Fruit fly (Drosophila melanogaster): ENCODE results near the gene Pka-R1.

Pka-R1 gene

dm6 chr3L:20823206-20823803 lies 7.4 kb downstream of the Pka-R1 start:
- TF ChIP-seq Blimp-1 (GFP tag; optimal IDR thresholded peaks at IDR 0.05) (peak; percentile 40), CG11902 (GFP tag; optimal IDR thresholded peaks at IDR 0.05) (no peak), svp (GFP tag) (peak; percentile 33), Hr4 (GFP tag; optimal IDR thresholded peaks at IDR 0.05) (peak; percentile 34)

- TF ChIP-seq CG7368 (GFP tag; optimal IDR thresholded peaks at IDR 0.05) (no peak), OdsH (GFP tag; optimal IDR thresholded peaks at IDR 0.05) (peak; percentile 38), Eip78C (GFP tag) (peak; percentile 53), Met (GFP tag; optimal IDR thresholded peaks at IDR 0.05) (peak; percentile 51), CG8319 (GFP tag; optimal IDR thresholded peaks at IDR 0.05) (no peak), fd59A (GFP tag; optimal IDR thresholded peaks at IDR 0.05) (no peak), CG6276 (GFP tag; optimal IDR thresholded peaks at IDR 0.05) (no peak), CG11902 (GFP tag; optimal IDR thresholded peaks at IDR 0.05) (no peak), Gug (GFP tag; IDR thresholded peaks at IDR 0.05) (no peak), CG8632 (GFP tag; optimal IDR thresholded peaks at IDR 0.05) (peak; percentile 4), CG9139 (GFP tag; optimal IDR thresholded peaks at IDR 0.05) (no peak), CG3032 (tag; optimal IDR thresholded peaks at IDR 0.05) (no peak), CG6792 (GFP tag; optimal IDR thresholded peaks at IDR 0.05) (no peak), pdm3 (GFP tag; optimal IDR thresholded peaks at IDR 0.05) (no peak), ss (GFP tag; optimal IDR thresholded peaks at IDR 0.05) (no peak), lz (GFP tag; optimal IDR thresholded peaks at IDR 0.05) (peak; percentile 44), cyc (GFP tag; optimal IDR thresholded peaks at IDR 0.05) (peak; percentile 47), CG10669 (GFP tag; optimal IDR thresholded peaks at IDR 0.05) (no peak), achi (GFP tag; optimal IDR thresholded peaks at IDR 0.05) (no peak), CG32006 (GFP tag; optimal IDR thresholded peaks at IDR 0.05) (no peak), Hr39 (GFP tag; optimal IDR thresholded peaks at IDR 0.05) (peak; percentile 35), Blimp-1 (GFP tag; optimal IDR thresholded peaks at IDR 0.05) (no peak), Hr38 (GFP tag; optimal IDR thresholded peaks at IDR 0.05) (no peak), CG15336 (GFP tag; IDR thresholded peaks at IDR 0.05) (no peak), topi (GFP tag; optimal IDR thresholded peaks at IDR 0.05) (peak; percentile 50), vri (GFP tag; optimal IDR thresholded peaks at IDR 0.05) (no peak), Ets96B (tag; optimal IDR thresholded peaks at IDR 0.05) (no peak), Hr4 (GFP tag; optimal IDR thresholded peaks at IDR 0.05) (peak; percentile 27), CG6854 (GFP tag; optimal IDR thresholded peaks at IDR 0.05) (no peak), Eip93F (GFP tag; optimal IDR thresholded peaks at IDR 0.05) (no peak), salr (GFP tag; optimal IDR thresholded peaks at IDR 0.05) (no peak), Lpt (GFP tag; optimal IDR thresholded peaks at IDR 0.05) (no peak), CG1621 (tag; optimal IDR thresholded peaks at IDR 0.05) (no peak), net (GFP tag; optimal IDR thresholded peaks at IDR 0.05) (peak; percentile 22), eg (GFP tag; IDR thresholded peaks at IDR 0.05) (no peak), acj6 (GFP tag; optimal IDR thresholded peaks at IDR 0.05) (no peak), CG10631 (GFP tag; optimal IDR thresholded peaks at IDR 0.05) (no peak), CG31627 (GFP tag; optimal IDR thresholded peaks at IDR 0.05) (peak; percentile 36), CG11294 (GFP tag; IDR thresholded peaks at IDR 0.05) (no peak), Ets21C (GFP tag; optimal IDR thresholded peaks at IDR 0.05) (no peak), Sox102F (GFP tag; optimal IDR thresholded peaks at IDR 0.05) (peak; percentile 15), CG8119 (GFP tag; IDR thresholded peaks at IDR 0.05) (no peak), CG11762 (GFP tag; optimal IDR thresholded peaks at IDR 0.05; ENCODE audit: insufficient read depth) (no peak), CG34406 (GFP tag; optimal IDR thresholded peaks at IDR 0.05) (no peak), Sox15 (GFP tag; optimal IDR thresholded peaks at IDR 0.05) (no peak), CG6163 (GFP tag; IDR thresholded peaks at IDR 0.05) (no peak), CG6808 (GFP tag; optimal IDR thresholded peaks at IDR 0.05) (no peak)
Measured at dm6 chr3L:20826950-20827910, 11.3 kb downstream of the Pka-R1 start.
